Worm (Caenorhabditis elegans) whole organism, L4 larva: ENCODE results near the gene C01G6.4.

Source experiments
- ceh-82 ChIP-seq: sonication (generic microtip); optimal IDR thresholded peaks from 2 replicates; lab custom pipeline; 2017; ENCODE audit warnings: missing biosample characterization, missing genetic modification characterization
- gei-8 ChIP-seq: fragments of 200-800 bp; sonication (Bioruptor generic); optimal IDR thresholded peaks from 2 replicates; lab custom pipeline; 2018; ENCODE audit warnings: mild to moderate bottlenecking, missing genetic modification characterization, missing compliant biosample characterization
- lin-29 ChIP-seq: fragments of 200-800 bp; sonication (Bioruptor generic); IDR thresholded peaks from 2 replicates; pipeline ENCODE4 v1.3.6; 2022; ENCODE audit warnings: missing genetic modification reagents, missing genetic modification characterization, missing compliant biosample characterization
- madf-5 ChIP-seq, 2 experiments: fragments of 200-800 bp; sonication (Bioruptor generic); IDR thresholded peaks; 2 replicates each; pipeline ENCODE4 v1.3.6; 2022; ENCODE audit warnings: missing compliant biosample characterization in 2 of 2, missing genetic modification characterization in 2 of 2
- skn-1 ChIP-seq: fragments of 150-350 bp; optimal IDR thresholded peaks from 2 replicates; lab custom pipeline; 2014; ENCODE audit warnings: missing biosample characterization, missing genetic modification characterization
- unc-130 ChIP-seq: sonication (generic microtip); optimal IDR thresholded peaks from 2 replicates; lab custom pipeline; 2016; ENCODE audit warnings: missing genetic modification reagents, missing genetic modification characterization, missing compliant biosample characterization
- vab-7 ChIP-seq: fragments of 200-800 bp; sonication (Bioruptor generic); IDR thresholded peaks from 2 replicates; pipeline ENCODE4 v1.3.6; 2022; ENCODE audit warnings: missing genetic modification reagents, missing genetic modification characterization, missing compliant biosample characterization
- zag-1 ChIP-seq: fragments of 150-350 bp; optimal IDR thresholded peaks from 2 replicates; lab custom pipeline; 2014; ENCODE audit warnings: missing biosample characterization, missing genetic modification characterization
- ztf-7 ChIP-seq: fragments of 150-350 bp; optimal IDR thresholded peaks from 2 replicates; lab custom pipeline; 2014; ENCODE audit warnings: missing biosample characterization, missing genetic modification characterization

DNA sequence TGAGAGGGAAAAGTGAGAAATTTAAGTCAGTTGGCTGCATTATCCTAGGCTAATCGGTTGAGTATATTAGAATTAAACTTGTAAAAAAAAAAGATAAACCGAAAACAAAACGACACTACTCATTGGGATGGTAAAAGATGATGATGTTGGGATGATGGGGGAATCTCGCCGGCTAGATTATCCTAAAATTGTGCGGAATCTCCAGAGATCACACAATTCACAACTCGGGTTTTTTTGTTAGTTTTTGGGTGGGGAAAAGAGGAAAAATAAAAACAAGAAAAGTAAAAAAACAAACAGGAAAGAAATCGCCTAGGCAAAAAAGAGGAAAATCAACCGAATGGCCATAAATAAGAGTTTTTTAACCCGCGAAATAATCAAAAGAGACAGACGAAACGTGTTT is 2.3 kb upstream of the C01G6.4 start:
- no peak for TF ChIP-seq zag-1 (tag; lab: Kevin White, UChicago)
- no peak for TF ChIP-seq ztf-7 (tag; lab: Kevin White, UChicago)
- no peak for TF ChIP-seq vab-7
- no peak for TF ChIP-seq unc-130
- no peak for TF ChIP-seq lin-29 (GFP tag; lab: Robert Waterston, UW)
- TF ChIP-seq gei-8 (GFP tag; lab: Kevin White, UChicago), result no peak
- TF ChIP-seq ceh-82 (tag; lab: Kevin White, UChicago), result no peak
- TF ChIP-seq madf-5 (GFP tag; IDR thresholded peaks at IDR 0.05; lab: Robert Waterston, UW), result no peak
- no peak for TF ChIP-seq skn-1 (tag; lab: Kevin White, UChicago)
